Fruit fly (Drosophila melanogaster) whole organism, embryonic: ENCODE results near the gene CG17325.

ENCODE experiments used
- Asciz ChIP-seq: fragments of 200-800 bp; sonication (Bioruptor generic); optimal IDR thresholded peaks from 2 replicates; lab custom pipeline; 2017; ENCODE audit warnings: missing biosample characterization, mild to moderate bottlenecking, missing genetic modification characterization, missing genetic modification reagents
- B-H2 ChIP-seq: fragments of 200-800 bp; sonication (Bioruptor generic); optimal IDR thresholded peaks from 2 replicates; lab custom pipeline; 2018; ENCODE audit warnings: missing biosample characterization, mild to moderate bottlenecking, missing genetic modification characterization
- Blimp-1 ChIP-seq: fragments of 200-800 bp; sonication (Bioruptor generic); optimal IDR thresholded peaks from 3 replicates; lab custom pipeline; 2018; ENCODE audit warnings: missing biosample characterization, missing genetic modification characterization, mild to moderate bottlenecking, moderate library complexity, missing genetic modification reagents
- CG10267 ChIP-seq: fragments of 200-800 bp; sonication (Bioruptor generic); optimal IDR thresholded peaks from 2 replicates; lab custom pipeline; 2018; ENCODE audit warnings: missing biosample characterization, mild to moderate bottlenecking, missing genetic modification characterization, moderate library complexity
- CG10462 ChIP-seq: fragments of 200-800 bp; sonication (Bioruptor generic); optimal IDR thresholded peaks from 2 replicates; lab custom pipeline; 2016; ENCODE audit warnings: missing biosample characterization, missing genetic modification characterization
- CG10543 ChIP-seq: fragments of 200-800 bp; sonication (Bioruptor generic); optimal IDR thresholded peaks from 3 replicates; lab custom pipeline; 2017; ENCODE audit warnings: missing biosample characterization, mild to moderate bottlenecking, missing genetic modification characterization, moderate library complexity
- CG11560 ChIP-seq: fragments of 200-800 bp; sonication (Bioruptor generic); IDR thresholded peaks from 3 replicates; pipeline ENCODE4 v1.3.6; 2022; ENCODE audit warnings: missing biosample characterization, missing genetic modification characterization
- CG12071 ChIP-seq: fragments of 200-800 bp; sonication (Bioruptor generic); optimal IDR thresholded peaks from 3 replicates; lab custom pipeline; 2018; ENCODE audit warnings: missing biosample characterization, mild to moderate bottlenecking, missing genetic modification characterization
- CG12155 ChIP-seq: fragments of 200-800 bp; sonication (Bioruptor generic); optimal IDR thresholded peaks from 3 replicates; lab custom pipeline; 2016; ENCODE audit warnings: missing biosample characterization, missing genetic modification characterization
- CG13775 ChIP-seq: fragments of 200-800 bp; sonication (Bioruptor generic); optimal IDR thresholded peaks from 3 replicates; lab custom pipeline; 2017; ENCODE audit warnings: missing biosample characterization, mild to moderate bottlenecking, missing genetic modification characterization
- CG15514 ChIP-seq: fragments of 200-800 bp; sonication (Bioruptor generic); optimal IDR thresholded peaks from 3 replicates; lab custom pipeline; 2017; ENCODE audit warnings: missing biosample characterization, missing genetic modification characterization, mild to moderate bottlenecking, moderate library complexity, missing genetic modification reagents
- CG1603 ChIP-seq: fragments of 200-800 bp; sonication (Bioruptor generic); optimal IDR thresholded peaks from 2 replicates; lab custom pipeline; 2019; ENCODE audit warnings: missing biosample characterization, mild to moderate bottlenecking, missing genetic modification characterization, moderate library complexity
- CG31224 ChIP-seq: fragments of 200-800 bp; sonication (Bioruptor generic); IDR thresholded peaks from 2 replicates; pipeline ENCODE4 v1.3.6; 2022; ENCODE audit warnings: missing biosample characterization, missing genetic modification characterization
- CG4730 ChIP-seq: fragments of 200-800 bp; sonication (Bioruptor generic); IDR thresholded peaks from 2 replicates; pipeline ENCODE4 v1.3.6; 2022; ENCODE audit warnings: missing biosample characterization, missing genetic modification characterization
- CG8281 ChIP-seq: fragments of 200-800 bp; sonication (Bioruptor generic); optimal IDR thresholded peaks from 2 replicates; lab custom pipeline; 2018; ENCODE audit warnings: missing biosample characterization, mild to moderate bottlenecking, missing genetic modification characterization, moderate library complexity
- CG8359 ChIP-seq: fragments of 200-800 bp; sonication (Bioruptor generic); optimal IDR thresholded peaks from 2 replicates; lab custom pipeline; 2017; ENCODE audit warnings: missing biosample characterization, mild to moderate bottlenecking, missing genetic modification characterization, borderline replicate concordance
- CkIIα-i1 ChIP-seq: fragments of 200-800 bp; sonication (Bioruptor generic); IDR thresholded peaks from 2 replicates; pipeline ENCODE4 v1.3.6; 2022; ENCODE audit warnings: missing biosample characterization, missing genetic modification characterization
- Dek ChIP-seq: fragments of 200-800 bp; sonication (Bioruptor generic); optimal IDR thresholded peaks from 3 replicates; lab custom pipeline; 2019; ENCODE audit warnings: missing biosample characterization, mild to moderate bottlenecking, missing genetic modification characterization, moderate library complexity
- Dll ChIP-seq: fragments of 200-800 bp; sonication (Bioruptor generic); IDR thresholded peaks from 4 replicates; pipeline ENCODE4 v1.3.6; 2022; ENCODE audit warnings: missing biosample characterization, missing genetic modification characterization; ENCODE audit not compliant: partially characterized antibody
- H15 ChIP-seq: fragments of 200-800 bp; sonication (Bioruptor generic); IDR thresholded peaks from 3 replicates; pipeline ENCODE4 v1.3.6; 2022; ENCODE audit warnings: missing biosample characterization, missing genetic modification characterization
- Hand ChIP-seq: fragments of 200-800 bp; sonication (Bioruptor generic); optimal IDR thresholded peaks from 2 replicates; lab custom pipeline; 2017; ENCODE audit warnings: mild to moderate bottlenecking, missing biosample characterization, missing genetic modification reagents, missing genetic modification characterization
- HmgZ ChIP-seq: fragments of 200-800 bp; sonication (Bioruptor generic); optimal IDR thresholded peaks from 2 replicates; lab custom pipeline; 2018; ENCODE audit warnings: missing biosample characterization, mild to moderate bottlenecking, missing genetic modification characterization
- Hmr ChIP-seq: fragments of 200-800 bp; sonication (Bioruptor generic); optimal IDR thresholded peaks from 3 replicates; lab custom pipeline; 2017; ENCODE audit warnings: mild to moderate bottlenecking, missing biosample characterization, missing genetic modification reagents, missing genetic modification characterization
- Hsf ChIP-seq: fragments of 200-800 bp; sonication (Bioruptor generic); optimal IDR thresholded peaks from 3 replicates; lab custom pipeline; 2016; ENCODE audit warnings: missing biosample characterization, missing genetic modification characterization
- MTF-1 ChIP-seq: fragments of 200-800 bp; sonication (Bioruptor generic); optimal IDR thresholded peaks from 2 replicates; lab custom pipeline; 2018; ENCODE audit warnings: missing biosample characterization, mild to moderate bottlenecking, missing genetic modification characterization, borderline replicate concordance
- Max ChIP-seq: fragments of 200-800 bp; sonication (Bioruptor generic); optimal IDR thresholded peaks from 2 replicates; lab custom pipeline; 2016; ENCODE audit warnings: missing biosample characterization, mild to moderate bottlenecking, missing genetic modification characterization
- Oaz ChIP-seq: fragments of 200-800 bp; sonication (Bioruptor generic); IDR thresholded peaks from 2 replicates; pipeline ENCODE4 v1.3.6; 2022; ENCODE audit warnings: missing biosample characterization, missing genetic modification characterization
- Pdp1 ChIP-seq, 2 experiments: fragments of 200-800 bp; sonication (Bioruptor generic); optimal IDR thresholded peaks; 3 replicates each; lab custom pipeline; 2016; ENCODE audit warnings: missing biosample characterization in 2 of 2, missing genetic modification characterization in 2 of 2, mild to moderate bottlenecking in 1 of 2, moderate library complexity in 1 of 2
- Six4 ChIP-seq: fragments of 200-800 bp; sonication (Bioruptor generic); optimal IDR thresholded peaks from 2 replicates; lab custom pipeline; 2016; ENCODE audit warnings: missing biosample characterization, missing genetic modification characterization
- Sox100B ChIP-seq: fragments of 200-800 bp; sonication (Bioruptor generic); optimal IDR thresholded peaks from 3 replicates; lab custom pipeline; 2018; ENCODE audit warnings: missing biosample characterization, mild to moderate bottlenecking, missing genetic modification characterization
- ac ChIP-seq: fragments of 200-800 bp; sonication (Bioruptor generic); optimal IDR thresholded peaks from 3 replicates; lab custom pipeline; 2017; ENCODE audit warnings: missing biosample characterization, mild to moderate bottlenecking, missing genetic modification characterization
- ara ChIP-seq: fragments of 200-800 bp; sonication (Bioruptor generic); IDR thresholded peaks from 2 replicates; pipeline ENCODE4 v1.3.6; 2022; ENCODE audit warnings: missing biosample characterization, missing genetic modification characterization
- bcd ChIP-seq: fragments of 200-800 bp; sonication (Bioruptor generic); optimal IDR thresholded peaks from 2 replicates; lab custom pipeline; 2017; ENCODE audit warnings: missing biosample characterization, mild to moderate bottlenecking, missing genetic modification characterization
- cad ChIP-seq: fragments of >200 bp; optimal IDR thresholded peaks from 2 replicates; lab custom pipeline; 2017; ENCODE audit warnings: missing biosample characterization, missing genetic modification characterization
- cato ChIP-seq: fragments of 200-800 bp; sonication (Bioruptor generic); optimal IDR thresholded peaks from 2 replicates; lab custom pipeline; 2016; ENCODE audit warnings: missing biosample characterization, missing genetic modification characterization, borderline replicate concordance
- ewg ChIP-seq: fragments of 200-800 bp; sonication (Bioruptor generic); optimal IDR thresholded peaks from 3 replicates; lab custom pipeline; 2017; ENCODE audit warnings: mild to moderate bottlenecking, missing biosample characterization, missing genetic modification reagents, missing genetic modification characterization
- fru ChIP-seq: fragments of >200 bp; optimal IDR thresholded peaks from 2 replicates; lab custom pipeline; 2017
- gt ChIP-seq: fragments of 200-800 bp; sonication (Bioruptor generic); IDR thresholded peaks from 2 replicates; pipeline ENCODE4 v1.3.6; 2022; ENCODE audit warnings: missing biosample characterization, missing genetic modification characterization
- nmo ChIP-seq: fragments of 200-800 bp; sonication (Bioruptor generic); optimal IDR thresholded peaks from 2 replicates; lab custom pipeline; 2018; ENCODE audit warnings: missing biosample characterization, mild to moderate bottlenecking, missing genetic modification characterization, moderate library complexity
- prd ChIP-seq, 3 experiments: fragments of >200 bp in 2 of 3; fragments of 200-800 bp in 1 of 3; sonication (Bioruptor generic) in 1 of 3; optimal IDR thresholded peaks in 2 of 3; IDR thresholded peaks in 1 of 3; 2 replicates in 2 of 3; 3 replicates in 1 of 3; pipeline versions ENCODE4 v1.3.6 to Lab custom; 2017 to 2022; ENCODE audit warnings: missing biosample characterization in 1 of 3, missing genetic modification characterization in 1 of 3
- shn ChIP-seq: fragments of 200-800 bp; sonication (Bioruptor generic); optimal IDR thresholded peaks from 3 replicates; lab custom pipeline; 2016; ENCODE audit warnings: missing biosample characterization, missing genetic modification characterization
- slou ChIP-seq: fragments of 200-800 bp; sonication (Bioruptor generic); optimal IDR thresholded peaks from 3 replicates; lab custom pipeline; 2016; ENCODE audit warnings: missing biosample characterization, missing genetic modification characterization
- so ChIP-seq: fragments of 200-800 bp; sonication (Bioruptor generic); IDR thresholded peaks from 3 replicates; pipeline ENCODE4 v1.3.6; 2022; ENCODE audit warnings: missing biosample characterization, missing genetic modification characterization
- tio ChIP-seq: fragments of 200-800 bp; sonication (Bioruptor generic); optimal IDR thresholded peaks from 2 replicates; lab custom pipeline; 2017; ENCODE audit warnings: missing biosample characterization, missing genetic modification characterization, inconsistent platforms
- trh ChIP-seq: fragments of 200-800 bp; sonication (Bioruptor generic); optimal IDR thresholded peaks from 2 replicates; lab custom pipeline; 2016; ENCODE audit warnings: missing biosample characterization, missing genetic modification characterization
- vfl ChIP-seq: fragments of 200-800 bp; sonication (Bioruptor generic); optimal IDR thresholded peaks from 2 replicates; lab custom pipeline; 2016; ENCODE audit warnings: missing biosample characterization, missing genetic modification characterization
- vvl ChIP-seq: fragments of 200-800 bp; sonication (Bioruptor generic); IDR thresholded peaks from 2 replicates; pipeline ENCODE4 v1.3.6; 2022; ENCODE audit warnings: missing biosample characterization, missing genetic modification characterization
- zen ChIP-seq: fragments of 200-800 bp; sonication (Bioruptor generic); optimal IDR thresholded peaks from 3 replicates; lab custom pipeline; 2018; ENCODE audit warnings: missing biosample characterization, mild to moderate bottlenecking, missing genetic modification characterization, moderate library complexity

Gene CG17325

DNA sequence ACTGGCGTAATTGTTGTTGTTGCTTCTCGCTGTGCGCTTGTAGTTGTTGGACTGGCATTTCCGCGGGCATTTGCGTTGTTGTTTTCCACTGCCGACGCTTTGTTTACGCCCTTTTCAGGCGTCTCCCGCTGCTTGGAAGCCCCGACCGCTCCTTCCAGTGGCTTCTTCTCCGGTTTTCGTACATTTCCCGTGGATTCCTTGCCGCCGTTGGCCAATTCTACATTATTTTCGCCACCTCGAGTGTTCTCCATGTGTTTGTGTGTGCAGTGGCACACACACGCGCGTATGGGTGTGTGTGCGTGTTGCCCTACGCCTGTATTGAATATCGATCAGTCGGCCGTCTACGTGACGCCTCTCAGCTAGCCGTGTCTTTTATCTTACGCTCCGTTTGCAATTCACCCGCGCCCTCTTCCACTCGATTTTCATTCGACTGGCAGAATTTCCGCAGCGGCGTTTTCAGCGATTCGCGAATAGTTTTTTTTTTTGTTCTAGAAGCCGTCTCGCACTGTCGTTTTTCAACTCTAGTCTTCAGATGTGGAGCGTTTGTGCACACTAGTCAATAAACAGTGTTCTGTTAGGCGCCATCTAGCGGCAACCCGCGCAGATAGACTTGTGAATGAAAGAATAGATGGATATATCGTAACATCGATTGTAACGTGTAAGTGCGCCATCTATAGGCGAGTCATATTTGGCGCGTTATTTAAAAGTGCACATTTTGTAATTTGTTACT, 26.9 kb downstream of the CG17325 start, which contains the start of gene CG10600 (continued):
- peak; percentile 76 for TF ChIP-seq Dll (GFP tag; lab: Robert Waterston, UW)
- peak; percentile 91 for TF ChIP-seq B-H2 (GFP tag; lab: Kevin White, UChicago)
- peak; percentile 52 for TF ChIP-seq CG31224 (GFP tag; lab: Robert Waterston, UW)
- TF ChIP-seq CG12071 (GFP tag; lab: Kevin White, UChicago): peak; percentile 48
- TF ChIP-seq CG4730 (GFP tag; lab: Robert Waterston, UW): peak; percentile 58
- TF ChIP-seq CG10543 (GFP tag; lab: Kevin White, UChicago): peak; percentile 75
- no peak for TF ChIP-seq CG8281 (tag; lab: Kevin White, UChicago)
- TF ChIP-seq Hsf (GFP tag; lab: Kevin White, UChicago): peak; percentile 92
- TF ChIP-seq Oaz (GFP tag; lab: Robert Waterston, UW): no peak
- peak; percentile 82 for TF ChIP-seq bcd (GFP tag; lab: Kevin White, UChicago)
- peak; percentile 67 for TF ChIP-seq slou
- no peak for TF ChIP-seq prd (optimal IDR thresholded peaks at IDR 0.05; lab: Kevin White, UChicago)
- TF ChIP-seq prd (GFP tag; IDR thresholded peaks at IDR 0.05; lab: Robert Waterston, UW): peak; percentile 54; the same call in 2 of the 3 replicates
- TF ChIP-seq Max (GFP tag; lab: Kevin White, UChicago): peak; percentile 70
- TF ChIP-seq Dek (tag; lab: Kevin White, UChicago): peak; percentile 80
- TF ChIP-seq CG1603: peak; percentile 92
- no peak for TF ChIP-seq so
- no peak for TF ChIP-seq cad (GFP tag; lab: Kevin White, UChicago)
- TF ChIP-seq tio: no peak
- peak; percentile 73 for TF ChIP-seq zen (tag; lab: Kevin White, UChicago)
- TF ChIP-seq ara: peak; percentile 47
- peak; percentile 83; the same call in 2 of the 3 replicates for TF ChIP-seq CG11560 (tag; lab: Robert Waterston, UW)
- peak; percentile 38 for TF ChIP-seq CG8359 (GFP tag; lab: Kevin White, UChicago)
- TF ChIP-seq CG13775 (GFP tag; lab: Kevin White, UChicago): peak; percentile 46
- TF ChIP-seq MTF-1 (GFP tag; lab: Kevin White, UChicago): peak; percentile 80
- TF ChIP-seq CG15514 (GFP tag; lab: Kevin White, UChicago): peak; percentile 95
- peak; percentile 62 for TF ChIP-seq nmo
- TF ChIP-seq vfl: peak; percentile 85
- no peak for TF ChIP-seq Asciz (GFP tag; lab: Kevin White, UChicago)
- TF ChIP-seq trh (GFP tag; lab: Kevin White, UChicago): peak; percentile 56
- TF ChIP-seq Hand: no peak
- TF ChIP-seq CG12155 (GFP tag; lab: Kevin White, UChicago): peak; percentile 96
- TF ChIP-seq cato (GFP tag; lab: Kevin White, UChicago): peak; percentile 51
- peak; percentile 30 for TF ChIP-seq ac (GFP tag; lab: Kevin White, UChicago)
- TF ChIP-seq gt: peak; percentile 47; the same call in 1 of the 2 replicates
- peak; percentile 98 for TF ChIP-seq CG10267 (tag; lab: Kevin White, UChicago)
- TF ChIP-seq Hmr (GFP tag; lab: Kevin White, UChicago): peak; percentile 93
- TF ChIP-seq Blimp-1 (GFP tag; lab: Kevin White, UChicago): no peak
- peak; percentile 69 for TF ChIP-seq Six4
- TF ChIP-seq Sox100B (GFP tag; lab: Kevin White, UChicago): no peak
- no peak for TF ChIP-seq fru (lab: Kevin White, UChicago)
- TF ChIP-seq shn (GFP tag; lab: Kevin White, UChicago): peak; percentile 87
- TF ChIP-seq Pdp1 (GFP tag; optimal IDR thresholded peaks at IDR 0.05; lab: Kevin White, UChicago): peak; percentile 84
- TF ChIP-seq HmgZ (tag; lab: Kevin White, UChicago): peak; percentile 93
- TF ChIP-seq vvl: peak; percentile 83
- no peak for TF ChIP-seq CkIIα-i1 (GFP tag; lab: Robert Waterston, UW)
- peak; percentile 53; the same call in 1 of the 3 replicates for TF ChIP-seq H15 (GFP tag; lab: Robert Waterston, UW)
- TF ChIP-seq ewg (GFP tag; lab: Kevin White, UChicago): peak; percentile 62
- TF ChIP-seq CG10462 (GFP tag; lab: Kevin White, UChicago): peak; percentile 40
